Fruit fly (Drosophila melanogaster) whole organism, embryonic: ENCODE results near the gene CG10638.

Experiments used
- C15 ChIP-seq: fragments of 200-800 bp; sonication (Bioruptor generic); IDR thresholded peaks from 3 replicates; pipeline ENCODE4 v1.3.6; 2022; ENCODE audit warnings: missing biosample characterization, missing genetic modification characterization
- CG10147 ChIP-seq: fragments of 200-800 bp; sonication (Bioruptor generic); optimal IDR thresholded peaks from 2 replicates; lab custom pipeline; 2019; ENCODE audit warnings: missing biosample characterization, mild to moderate bottlenecking, missing genetic modification characterization, moderate library complexity
- CG10209 ChIP-seq: fragments of 200-800 bp; sonication (Bioruptor generic); optimal IDR thresholded peaks from 3 replicates; lab custom pipeline; 2017; ENCODE audit warnings: missing biosample characterization, mild to moderate bottlenecking, missing genetic modification characterization, missing genetic modification reagents
- CG10462 ChIP-seq: fragments of 200-800 bp; sonication (Bioruptor generic); optimal IDR thresholded peaks from 2 replicates; lab custom pipeline; 2016; ENCODE audit warnings: missing biosample characterization, missing genetic modification characterization
- CG10959 ChIP-seq: fragments of 200-800 bp; sonication (Bioruptor generic); IDR thresholded peaks from 2 replicates; pipeline ENCODE4 v1.3.6; 2022; ENCODE audit warnings: missing biosample characterization, missing genetic modification characterization
- CG11085 ChIP-seq: fragments of 200-800 bp; sonication (Bioruptor generic); IDR thresholded peaks from 2 replicates; pipeline ENCODE4 v1.3.6; 2022; ENCODE audit warnings: missing biosample characterization, missing genetic modification characterization
- CG11093 ChIP-seq: fragments of 200-800 bp; sonication (Bioruptor generic); IDR thresholded peaks from 3 replicates; pipeline ENCODE4 v1.3.6; 2022; ENCODE audit warnings: missing biosample characterization, missing genetic modification characterization
- CG11504 ChIP-seq: fragments of 200-800 bp; sonication (Bioruptor generic); optimal IDR thresholded peaks from 3 replicates; lab custom pipeline; 2019; ENCODE audit warnings: missing biosample characterization, mild to moderate bottlenecking, missing genetic modification characterization, moderate library complexity
- CG12219 ChIP-seq: fragments of 200-800 bp; sonication (Bioruptor generic); optimal IDR thresholded peaks from 3 replicates; lab custom pipeline; 2018; ENCODE audit warnings: missing biosample characterization, mild to moderate bottlenecking, missing genetic modification characterization
- CG15479 ChIP-seq: fragments of 200-800 bp; sonication (Bioruptor generic); optimal IDR thresholded peaks from 3 replicates; lab custom pipeline; 2019; ENCODE audit warnings: missing biosample characterization, mild to moderate bottlenecking, missing genetic modification characterization, moderate library complexity
- CG15696 ChIP-seq: fragments of 200-800 bp; sonication (Bioruptor generic); optimal IDR thresholded peaks from 2 replicates; lab custom pipeline; 2019; ENCODE audit warnings: missing biosample characterization, mild to moderate bottlenecking, missing genetic modification characterization, moderate library complexity
- CG17568 ChIP-seq: fragments of 200-800 bp; sonication (Bioruptor generic); optimal IDR thresholded peaks from 2 replicates; lab custom pipeline; 2018; ENCODE audit warnings: missing biosample characterization, mild to moderate bottlenecking, missing genetic modification characterization, moderate library complexity
- CG17829 ChIP-seq: fragments of 200-800 bp; optimal IDR thresholded peaks from 2 replicates; lab custom pipeline; 2019; ENCODE audit warnings: missing biosample characterization, mild to moderate bottlenecking, missing genetic modification characterization, moderate library complexity
- CG1792 ChIP-seq: fragments of 200-800 bp; sonication (Bioruptor generic); optimal IDR thresholded peaks from 2 replicates; lab custom pipeline; 2016; ENCODE audit warnings: missing biosample characterization, missing genetic modification characterization
- CG18011 ChIP-seq: fragments of 200-800 bp; sonication (Bioruptor generic); optimal IDR thresholded peaks from 2 replicates; lab custom pipeline; 2017; ENCODE audit warnings: missing biosample characterization, missing genetic modification characterization, mild to moderate bottlenecking, moderate library complexity, missing genotype
- CG2202 ChIP-seq: fragments of 200-800 bp; sonication (Bioruptor generic); optimal IDR thresholded peaks from 2 replicates; lab custom pipeline; 2018; ENCODE audit warnings: missing biosample characterization, mild to moderate bottlenecking, missing genetic modification characterization
- CG31388 ChIP-seq: fragments of 200-800 bp; sonication (Bioruptor generic); optimal IDR thresholded peaks from 2 replicates; lab custom pipeline; 2016; ENCODE audit warnings: missing biosample characterization, missing genetic modification characterization
- CG32772 ChIP-seq: fragments of 200-800 bp; sonication (Bioruptor generic); IDR thresholded peaks from 2 replicates; pipeline ENCODE4 v1.3.6; 2022; ENCODE audit warnings: missing biosample characterization, missing genetic modification characterization
- CG4404 ChIP-seq: fragments of 200-800 bp; sonication (Bioruptor generic); IDR thresholded peaks from 2 replicates; pipeline ENCODE4 v1.3.6; 2022; ENCODE audit warnings: missing biosample characterization, missing genetic modification characterization
- CG4707 ChIP-seq: fragments of 200-800 bp; sonication (Bioruptor generic); optimal IDR thresholded peaks from 2 replicates; lab custom pipeline; 2018; ENCODE audit warnings: missing biosample characterization, mild to moderate bottlenecking, missing genetic modification characterization, moderate library complexity
- CG4854 ChIP-seq: fragments of 200-800 bp; sonication (Bioruptor generic); optimal IDR thresholded peaks from 2 replicates; lab custom pipeline; 2016; ENCODE audit warnings: missing biosample characterization, missing genetic modification characterization, inconsistent platforms
- CG5953 ChIP-seq: fragments of 200-800 bp; sonication (Bioruptor generic); IDR thresholded peaks from 2 replicates; pipeline ENCODE4 v1.3.6; 2022; ENCODE audit warnings: missing biosample characterization, missing genetic modification characterization
- CG9876 ChIP-seq: fragments of 200-800 bp; sonication (Bioruptor generic); optimal IDR thresholded peaks from 2 replicates; lab custom pipeline; 2016; ENCODE audit warnings: missing biosample characterization, missing genetic modification characterization
- Chrac-16 ChIP-seq: fragments of 200-800 bp; sonication (Bioruptor generic); optimal IDR thresholded peaks from 3 replicates; lab custom pipeline; 2016; ENCODE audit warnings: missing biosample characterization, missing genetic modification characterization
- CrebB ChIP-seq: fragments of 200-800 bp; sonication (Bioruptor generic); optimal IDR thresholded peaks from 3 replicates; lab custom pipeline; 2018; ENCODE audit warnings: missing biosample characterization, mild to moderate bottlenecking, missing genetic modification characterization
- Dad ChIP-seq: fragments of 200-800 bp; sonication (Bioruptor generic); optimal IDR thresholded peaks from 3 replicates; lab custom pipeline; 2016; ENCODE audit warnings: missing biosample characterization, missing genetic modification characterization
- H2.0 ChIP-seq: fragments of 200-800 bp; sonication (Bioruptor generic); IDR thresholded peaks from 2 replicates; pipeline ENCODE4 v1.3.6; 2022; ENCODE audit warnings: missing biosample characterization, missing genetic modification characterization
- HHEX ChIP-seq: fragments of 200-800 bp; sonication (Bioruptor generic); optimal IDR thresholded peaks from 3 replicates; lab custom pipeline; 2017; ENCODE audit warnings: missing biosample characterization, mild to moderate bottlenecking, missing genetic modification characterization, missing genetic modification reagents
- Hmr ChIP-seq: fragments of 200-800 bp; sonication (Bioruptor generic); optimal IDR thresholded peaks from 3 replicates; lab custom pipeline; 2017; ENCODE audit warnings: mild to moderate bottlenecking, missing biosample characterization, missing genetic modification reagents, missing genetic modification characterization
- Jarid2 ChIP-seq: fragments of 200-800 bp; sonication (Bioruptor generic); optimal IDR thresholded peaks from 3 replicates; lab custom pipeline; 2017; ENCODE audit warnings: mild to moderate bottlenecking, missing biosample characterization, missing genetic modification reagents, missing genetic modification characterization
- Lhr ChIP-seq: fragments of 200-800 bp; sonication (Bioruptor generic); optimal IDR thresholded peaks from 3 replicates; lab custom pipeline; 2017; ENCODE audit warnings: mild to moderate bottlenecking, missing biosample characterization, missing genetic modification reagents, missing genetic modification characterization
- NC2α ChIP-seq: fragments of 200-800 bp; sonication (Bioruptor generic); optimal IDR thresholded peaks from 2 replicates; lab custom pipeline; 2016; ENCODE audit warnings: missing biosample characterization, missing genetic modification characterization
- Oli ChIP-seq: fragments of 200-800 bp; sonication (Bioruptor generic); optimal IDR thresholded peaks from 2 replicates; lab custom pipeline; 2018; ENCODE audit warnings: missing biosample characterization, mild to moderate bottlenecking, missing genetic modification characterization, moderate library complexity
- Opbp ChIP-seq: fragments of 200-800 bp; sonication (Bioruptor generic); IDR thresholded peaks from 3 replicates; pipeline ENCODE4 v1.3.6; 2022; ENCODE audit warnings: missing biosample characterization, missing genetic modification characterization; ENCODE audit not compliant: partially characterized antibody
- Sox100B ChIP-seq: fragments of 200-800 bp; sonication (Bioruptor generic); optimal IDR thresholded peaks from 3 replicates; lab custom pipeline; 2018; ENCODE audit warnings: missing biosample characterization, mild to moderate bottlenecking, missing genetic modification characterization
- Trl ChIP-seq, 3 experiments: fragments of >200 bp in 2 of 3; fragments of 200-800 bp in 1 of 3; sonication (Bioruptor generic) in 1 of 3; optimal IDR thresholded peaks; 2 replicates in 1 of 3; 3 replicates in 2 of 3; lab custom pipeline; 2016 to 2017; ENCODE audit warnings: missing biosample characterization in 1 of 3, missing genetic modification characterization in 1 of 3
- ab ChIP-seq: fragments of 200-800 bp; sonication (Bioruptor generic); optimal IDR thresholded peaks from 2 replicates; lab custom pipeline; 2016; ENCODE audit warnings: missing biosample characterization, missing genetic modification characterization
- az2 ChIP-seq: fragments of 200-800 bp; sonication (Bioruptor generic); optimal IDR thresholded peaks from 3 replicates; lab custom pipeline; 2016; ENCODE audit warnings: missing biosample characterization, missing genetic modification characterization
- croc ChIP-seq: fragments of 200-800 bp; sonication (Bioruptor generic); conservative IDR thresholded peaks from 3 replicates; pipeline ENCODE4 v1.3.6; 2022; ENCODE audit warnings: missing biosample characterization, missing genetic modification characterization
- disco-r ChIP-seq: fragments of 200-800 bp; sonication (Bioruptor generic); optimal IDR thresholded peaks from 2 replicates; lab custom pipeline; 2016; ENCODE audit warnings: missing biosample characterization, missing genetic modification characterization
- eve ChIP-seq, 2 experiments: fragments of >200 bp; optimal IDR thresholded peaks; 2 replicates each; lab custom pipeline; 2017; ENCODE audit warnings: missing biosample characterization in 2 of 2, missing genetic modification characterization in 2 of 2
- gsb-n ChIP-seq: fragments of 200-800 bp; sonication (Bioruptor generic); optimal IDR thresholded peaks from 3 replicates; lab custom pipeline; 2018; ENCODE audit warnings: missing biosample characterization, mild to moderate bottlenecking, missing genetic modification characterization
- maf-S ChIP-seq: fragments of 200-800 bp; sonication (Bioruptor generic); optimal IDR thresholded peaks from 2 replicates; lab custom pipeline; 2016; ENCODE audit warnings: missing biosample characterization, missing genetic modification characterization
- peb ChIP-seq: fragments of 200-800 bp; sonication (Bioruptor generic); IDR thresholded peaks from 2 replicates; pipeline ENCODE4 v1.3.6; 2022; ENCODE audit warnings: missing biosample characterization, missing genetic modification characterization
- pho ChIP-seq: fragments of 200-800 bp; sonication (Bioruptor generic); optimal IDR thresholded peaks from 2 replicates; lab custom pipeline; 2016; ENCODE audit warnings: missing biosample characterization, missing genetic modification characterization
- pita ChIP-seq: fragments of 200-800 bp; sonication (Bioruptor generic); optimal IDR thresholded peaks from 2 replicates; lab custom pipeline; 2017; ENCODE audit warnings: missing biosample characterization, mild to moderate bottlenecking, missing genetic modification characterization
- pum ChIP-seq: fragments of 200-800 bp; sonication (Bioruptor generic); optimal IDR thresholded peaks from 2 replicates; lab custom pipeline; 2016; ENCODE audit warnings: missing biosample characterization, missing genetic modification characterization
- ro ChIP-seq: fragments of 200-800 bp; sonication (Bioruptor generic); IDR thresholded peaks from 2 replicates; pipeline ENCODE4 v1.3.6; 2022; ENCODE audit warnings: missing biosample characterization, missing genetic modification characterization
- scrt ChIP-seq: fragments of 200-800 bp; sonication (Bioruptor generic); optimal IDR thresholded peaks from 2 replicates; lab custom pipeline; 2018; ENCODE audit warnings: missing biosample characterization, mild to moderate bottlenecking, missing genetic modification characterization, moderate library complexity
- unpg ChIP-seq: fragments of 200-800 bp; sonication (Bioruptor generic); optimal IDR thresholded peaks from 3 replicates; lab custom pipeline; 2018; ENCODE audit warnings: missing biosample characterization, mild to moderate bottlenecking, missing genetic modification characterization, moderate library complexity
- vfl ChIP-seq: fragments of 200-800 bp; sonication (Bioruptor generic); optimal IDR thresholded peaks from 2 replicates; lab custom pipeline; 2016; ENCODE audit warnings: missing biosample characterization, missing genetic modification characterization
- yki ChIP-seq: fragments of >200 bp; optimal IDR thresholded peaks from 3 replicates; lab custom pipeline; 2018

The CG10638 gene

DNA sequence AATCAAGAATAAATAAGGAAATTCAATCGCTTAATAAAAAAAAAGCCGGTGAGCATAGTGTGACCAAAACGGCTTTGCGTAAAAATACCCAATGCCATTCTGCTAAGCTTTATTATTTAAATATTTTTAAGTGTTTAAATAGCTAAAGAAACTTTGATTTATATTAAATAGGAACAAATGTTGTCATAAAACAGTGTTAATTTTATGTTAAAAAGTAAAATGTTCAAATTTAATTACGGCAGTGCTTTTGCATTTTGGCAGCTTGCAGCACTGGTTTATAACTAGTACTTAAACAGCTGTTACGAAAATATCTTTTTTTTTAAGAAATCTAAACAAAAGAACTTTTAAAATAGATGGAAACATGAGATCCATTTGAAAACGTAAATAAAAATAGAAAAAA is at the start of gene CG10638, which contains the start of gene CG10681 (continued):
- TF ChIP-seq eve (GFP tag; optimal IDR thresholded peaks at IDR 0.05; lab: Kevin White, UChicago) (no peak), CG1792 (GFP tag; lab: Kevin White, UChicago) (no peak), CG11093 (GFP tag; lab: Robert Waterston, UW) (no peak), CG15696 (tag; lab: Kevin White, UChicago) (no peak), CG32772 (GFP tag; lab: Robert Waterston, UW) (peak; percentile 53), pho (GFP tag; lab: Kevin White, UChicago) (peak; percentile 2), CG18011 (GFP tag; lab: Kevin White, UChicago) (peak; percentile 30), CG15479 (no peak), H2.0 (GFP tag; lab: Robert Waterston, UW) (no peak), CG10462 (GFP tag; lab: Kevin White, UChicago) (no peak), Chrac-16 (GFP tag; lab: Kevin White, UChicago) (peak; percentile 48), CG9876 (GFP tag; lab: Kevin White, UChicago) (no peak), peb (no peak), CG2202 (tag; lab: Kevin White, UChicago) (peak; percentile 26), Trl (optimal IDR thresholded peaks at IDR 0.05; lab: Kevin White, UChicago) (no peak), Trl (GFP tag; optimal IDR thresholded peaks at IDR 0.05; lab: Kevin White, UChicago) (peak; percentile 24), Jarid2 (GFP tag; lab: Kevin White, UChicago) (no peak), CG17568 (no peak), Dad (GFP tag; lab: Kevin White, UChicago) (no peak), C15 (GFP tag; lab: Robert Waterston, UW) (no peak), CG10209 (GFP tag; lab: Kevin White, UChicago) (peak; percentile 31), NC2α (GFP tag; lab: Kevin White, UChicago) (no peak), scrt (GFP tag; lab: Kevin White, UChicago) (peak; percentile 40), Sox100B (GFP tag; lab: Kevin White, UChicago) (peak; percentile 53), ro (GFP tag; lab: Robert Waterston, UW) (no peak), CG12219 (GFP tag; lab: Kevin White, UChicago) (no peak), CG5953 (GFP tag; lab: Robert Waterston, UW) (no peak), CG17829 (tag; lab: Kevin White, UChicago) (peak; percentile 57), gsb-n (tag; lab: Kevin White, UChicago) (peak; percentile 40), CG4404 (GFP tag; lab: Robert Waterston, UW) (no peak), CG10147 (GFP tag; lab: Kevin White, UChicago) (peak; percentile 36), unpg (GFP tag; lab: Kevin White, UChicago) (peak; percentile 54), CG4707 (GFP tag; lab: Kevin White, UChicago) (no peak), CG11085 (GFP tag; lab: Robert Waterston, UW) (no peak), CG11504 (tag; lab: Kevin White, UChicago) (peak; percentile 58), Hmr (GFP tag; lab: Kevin White, UChicago) (peak; percentile 13), CG4854 (peak; percentile 10), CrebB (tag; lab: Kevin White, UChicago) (peak; percentile 1), yki (lab: Kevin White, UChicago) (no peak), Opbp (GFP tag; lab: Robert Waterston, UW) (no peak), ab (no peak), pum (no peak), CG31388 (GFP tag; lab: Kevin White, UChicago) (no peak), az2 (GFP tag; lab: Kevin White, UChicago) (peak; percentile 23), CG10959 (GFP tag; lab: Robert Waterston, UW) (no peak), vfl (GFP tag; lab: Kevin White, UChicago) (peak; percentile 5), HHEX (no peak), Lhr (GFP tag; lab: Kevin White, UChicago) (peak; percentile 45), pita (GFP tag; lab: Kevin White, UChicago) (no peak), disco-r (GFP tag; lab: Kevin White, UChicago) (no peak), Oli (tag; lab: Kevin White, UChicago) (no peak), maf-S (no peak), croc (GFP tag; lab: Robert Waterston, UW) (no peak)
